Worm (Caenorhabditis elegans): ENCODE data around the gene ins-39.

ce11 chrX:1360631-1361030 lies 16.4 kb upstream of the ins-39 start, which contains the start of gene F56C3.4:
- TF ChIP-seq nhr-11 (tag; optimal IDR thresholded peaks at IDR 0.05) (no peak), ama-1 (optimal IDR thresholded peaks at IDR 0.05) (no peak), tbx-7 (tag; optimal IDR thresholded peaks at IDR 0.05) (no peak), zip-5 (tag; optimal IDR thresholded peaks at IDR 0.05) (no peak), F13H6.1 (tag; optimal IDR thresholded peaks at IDR 0.05) (no peak)
